Worm (Caenorhabditis elegans) whole organism, L4 larva: ENCODE results near the gene clh-3.

Experiments used
- T20F7.1 ChIP-seq: fragments of 200-800 bp; sonication (Bioruptor generic); optimal IDR thresholded peaks from 2 replicates; lab custom pipeline; 2018; ENCODE audit warnings: mild to moderate bottlenecking, missing genetic modification characterization, missing compliant biosample characterization
- T26A8.4 ChIP-seq: fragments of 200-800 bp; sonication (Bioruptor generic); IDR thresholded peaks from 2 replicates; pipeline ENCODE4 v1.3.6; 2022; ENCODE audit warnings: missing genetic modification characterization, missing compliant biosample characterization
- ces-1 ChIP-seq: fragments of 150-350 bp; sonication (generic microtip); optimal IDR thresholded peaks from 4 replicates; lab custom pipeline; 2014; ENCODE audit warnings: missing biosample characterization, missing genetic modification reagents, missing genetic modification characterization
- dmd-8 ChIP-seq: fragments of 200-800 bp; sonication (Bioruptor generic); IDR thresholded peaks from 2 replicates; pipeline ENCODE4 v1.3.6; 2022; ENCODE audit warnings: missing genetic modification characterization, missing compliant biosample characterization
- dpl-1 ChIP-seq: fragments of 150-350 bp; optimal IDR thresholded peaks from 2 replicates; lab custom pipeline; 2014; ENCODE audit warnings: missing biosample characterization, missing genetic modification reagents, missing genetic modification characterization
- fkh-10 ChIP-seq: fragments of 150-350 bp; optimal IDR thresholded peaks from 2 replicates; lab custom pipeline; 2014; ENCODE audit warnings: missing biosample characterization, missing genetic modification reagents, missing genetic modification characterization
- hlh-11 ChIP-seq: fragments of 200-800 bp; sonication (Bioruptor generic); optimal IDR thresholded peaks from 2 replicates; lab custom pipeline; 2018; ENCODE audit warnings: mild to moderate bottlenecking, missing genetic modification characterization, missing compliant biosample characterization
- lim-7 ChIP-seq: fragments of 200-800 bp; sonication (Bioruptor generic); IDR thresholded peaks from 2 replicates; pipeline ENCODE4 v1.3.6; 2022; ENCODE audit warnings: missing genetic modification characterization, missing compliant biosample characterization
- lir-3 ChIP-seq: sonication (generic microtip); optimal IDR thresholded peaks from 2 replicates; lab custom pipeline; 2016; ENCODE audit warnings: mild to moderate bottlenecking, missing genetic modification characterization, missing compliant biosample characterization
- lsy-2 ChIP-seq, 2 experiments: fragments of 150-350 bp in 1 of 2; sonication (generic microtip) in 1 of 2; optimal IDR thresholded peaks; 2 replicates each; lab custom pipeline; 2014 to 2017; ENCODE audit warnings: missing biosample characterization in 2 of 2, missing genetic modification characterization in 2 of 2
- madf-9 ChIP-seq: fragments of 200-800 bp; sonication (Bioruptor generic); conservative IDR thresholded peaks from 2 replicates; pipeline ENCODE4 v1.3.6; 2022; ENCODE audit warnings: missing genetic modification reagents, missing genetic modification characterization, missing compliant biosample characterization
- mdl-1 ChIP-seq, 2 experiments: fragments of 150-350 bp in 1 of 2; sonication (generic microtip) in 1 of 2; optimal IDR thresholded peaks; 2 replicates each; lab custom pipeline; 2014 to 2017; ENCODE audit warnings: missing biosample characterization in 2 of 2, missing genetic modification characterization in 2 of 2
- mdt-29 ChIP-seq: fragments of 200-800 bp; sonication (Bioruptor generic); IDR thresholded peaks from 2 replicates; pipeline ENCODE4 v1.3.6; 2022; ENCODE audit warnings: missing genetic modification reagents, missing genetic modification characterization, missing compliant biosample characterization
- mep-1 ChIP-seq: fragments of 150-350 bp; sonication (generic microtip); optimal IDR thresholded peaks from 3 replicates; lab custom pipeline; 2014; ENCODE audit warnings: missing biosample characterization, missing genetic modification characterization
- mxl-3 ChIP-seq: fragments of 200-800 bp; sonication (Bioruptor generic); optimal IDR thresholded peaks from 2 replicates; lab custom pipeline; 2018; ENCODE audit warnings: mild to moderate bottlenecking, missing genetic modification characterization, missing compliant biosample characterization
- nhr-48 ChIP-seq: sonication (generic microtip); optimal IDR thresholded peaks from 2 replicates; lab custom pipeline; 2016; ENCODE audit warnings: mild to moderate bottlenecking, missing genetic modification characterization, missing compliant biosample characterization
- saeg-2 ChIP-seq: fragments of 200-800 bp; sonication (Bioruptor generic); IDR thresholded peaks from 2 replicates; pipeline ENCODE4 v1.3.6; 2022; ENCODE audit warnings: missing genetic modification reagents, missing genetic modification characterization, missing compliant biosample characterization
- tag-97 ChIP-seq: fragments of 200-800 bp; sonication (Bioruptor generic); IDR thresholded peaks from 2 replicates; pipeline ENCODE4 v1.3.6; 2022; ENCODE audit warnings: missing genetic modification characterization, missing compliant biosample characterization
- unc-62 ChIP-seq, 3 experiments: fragments of 150-350 bp in 1 of 3; sonication (generic microtip); optimal IDR thresholded peaks in 2 of 3; peaks in 1 of 3; 1 replicate in 1 of 3; 2 replicates in 2 of 3; lab custom pipeline; 2014 to 2017; ENCODE audit warnings: missing biosample characterization in 3 of 3, missing genetic modification characterization in 3 of 3, missing genetic modification reagents in 3 of 3, missing genotype in 1 of 3

clh-3 gene

ce11 chrII:7176108-7176507 is 49.6 kb downstream of the clh-3 start:
- TF ChIP-seq lsy-2 (tag; optimal IDR thresholded peaks at IDR 0.05; lab: Kevin White, UChicago) (no peak), fkh-10 (GFP tag; lab: Kevin White, UChicago) (peak; percentile 74), mdt-29 (no peak)

- TF ChIP-seq lir-3 (tag; lab: Kevin White, UChicago) (no peak), mep-1 (tag; lab: Kevin White, UChicago) (no peak), ces-1 (GFP tag; lab: Kevin White, UChicago) (no peak), fkh-10 (GFP tag; lab: Kevin White, UChicago) (no peak), madf-9 (GFP tag; lab: Robert Waterston, UW) (no peak), lim-7 (GFP tag; lab: Robert Waterston, UW) (no peak)
Measured at ce11 chrII:7174843-7175242, 50.9 kb downstream of the clh-3 start, which contains the start of gene glc-4. Gene glc-4, minus strand, starts transcription at chrII:7174943.

DNA sequence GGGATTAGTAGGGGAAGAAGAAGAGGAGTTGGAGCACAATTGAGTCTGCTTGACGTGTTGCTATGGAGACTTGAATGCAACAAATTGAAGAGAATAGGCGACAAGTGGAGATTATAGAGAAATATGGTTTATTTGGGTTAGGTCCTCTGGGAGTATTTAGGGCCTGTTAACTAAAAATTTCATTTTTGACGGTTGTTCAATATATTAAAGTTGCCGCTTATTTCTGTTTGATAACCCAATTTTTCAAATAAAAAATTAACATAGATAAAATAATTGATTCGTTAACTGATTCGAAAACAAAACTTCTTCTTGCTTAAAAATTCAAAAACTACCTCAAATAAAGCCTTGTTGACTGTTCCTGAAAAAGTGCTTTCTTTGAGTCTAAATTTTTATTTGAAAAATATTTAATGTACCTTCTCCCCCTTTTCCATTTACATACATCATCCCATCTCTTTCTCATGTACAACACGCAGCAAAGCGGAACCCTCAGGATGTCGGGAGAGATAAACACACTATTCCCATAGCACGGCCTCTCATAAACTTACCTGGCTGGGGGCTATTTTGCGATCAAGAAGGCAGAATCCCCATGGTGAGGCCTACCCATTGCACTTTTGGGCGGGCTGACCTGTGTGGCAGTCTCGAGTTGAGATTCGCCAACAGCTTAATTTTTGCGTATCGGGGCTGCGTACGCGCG is 54.3 kb downstream of the clh-3 start, which contains the start of gene dyf-13:
Gene dyf-13, minus strand, starts transcription at position 51 of the 694 bp plus-strand sequence.
- no peak for TF ChIP-seq T26A8.4 (GFP tag; lab: Robert Waterston, UW)
- TF ChIP-seq T20F7.1 (GFP tag; lab: Kevin White, UChicago), result no peak
- no peak for TF ChIP-seq mxl-3 (GFP tag; lab: Kevin White, UChicago)
- TF ChIP-seq dpl-1, result no peak
- TF ChIP-seq unc-62 (GFP tag; optimal IDR thresholded peaks at IDR 0.05 in 1 of 2; lab: Kevin White, UChicago), result no peak
- no peak for TF ChIP-seq unc-62 (tag; optimal IDR thresholded peaks at IDR 0.05; lab: Kevin White, UChicago)
- TF ChIP-seq nhr-48 (tag; lab: Kevin White, UChicago), result no peak

- TF ChIP-seq mdl-1 (tag; optimal IDR thresholded peaks at IDR 0.05; lab: Kevin White, UChicago) (no peak), hlh-11 (tag; lab: Kevin White, UChicago) (no peak), tag-97 (no peak), dmd-8 (no peak), saeg-2 (GFP tag; lab: Robert Waterston, UW) (no peak)
- TF ChIP-seq, all 104 proteins: peak for 0
Measured at ce11 chrII:7168712-7169111, 57.0 kb downstream of the clh-3 start, which contains the start of gene col-36. Gene col-36, minus strand, starts transcription at chrII:7168812.
